Worm (Caenorhabditis elegans) whole organism, mixed stage, embryonic: ENCODE measurements around the gene B0524.6.
"Not testable (repeated sequence)": the region's sequence is repeated elsewhere in the genome, so short reads cannot be mapped to it uniquely, and the experiment has no call there.

Experiments
- blmp-1 ChIP-seq: fragments of 150-350 bp; optimal IDR thresholded peaks from 2 replicates; lab custom pipeline; 2014; ENCODE audit warnings: missing biosample characterization, missing genetic modification characterization
- lin-13 ChIP-seq: fragments of 150-350 bp; optimal IDR thresholded peaks from 2 replicates; lab custom pipeline; 2014; ENCODE audit warnings: missing biosample characterization, missing genetic modification characterization
- mab-5 ChIP-seq: fragments of 150-350 bp; optimal IDR thresholded peaks from 2 replicates; lab custom pipeline; 2014; ENCODE audit warnings: missing biosample characterization, missing genetic modification characterization
- mls-2 ChIP-seq: sonication (generic microtip); optimal IDR thresholded peaks from 2 replicates; lab custom pipeline; 2016; ENCODE audit warnings: mild to moderate bottlenecking, missing genetic modification characterization, moderate library complexity, missing compliant biosample characterization
- nhr-28 ChIP-seq: fragments of 150-350 bp; optimal IDR thresholded peaks from 2 replicates; lab custom pipeline; 2014; ENCODE audit warnings: missing biosample characterization, missing genetic modification characterization
- pha-4 ChIP-seq: fragments of 150-350 bp; optimal IDR thresholded peaks from 2 replicates; lab custom pipeline; 2018; ENCODE audit warnings: missing biosample characterization, missing genetic modification reagents, missing genetic modification characterization
- snpc-4 ChIP-seq: fragments of 150-350 bp; optimal IDR thresholded peaks from 2 replicates; lab custom pipeline; 2014; ENCODE audit warnings: missing biosample characterization, missing genetic modification characterization
- unc-120 ChIP-seq: sonication (generic microtip); optimal IDR thresholded peaks from 2 replicates; lab custom pipeline; 2017; ENCODE audit warnings: missing genetic modification characterization, missing compliant biosample characterization; ENCODE audit not compliant: poor library complexity, severe bottlenecking

DNA sequence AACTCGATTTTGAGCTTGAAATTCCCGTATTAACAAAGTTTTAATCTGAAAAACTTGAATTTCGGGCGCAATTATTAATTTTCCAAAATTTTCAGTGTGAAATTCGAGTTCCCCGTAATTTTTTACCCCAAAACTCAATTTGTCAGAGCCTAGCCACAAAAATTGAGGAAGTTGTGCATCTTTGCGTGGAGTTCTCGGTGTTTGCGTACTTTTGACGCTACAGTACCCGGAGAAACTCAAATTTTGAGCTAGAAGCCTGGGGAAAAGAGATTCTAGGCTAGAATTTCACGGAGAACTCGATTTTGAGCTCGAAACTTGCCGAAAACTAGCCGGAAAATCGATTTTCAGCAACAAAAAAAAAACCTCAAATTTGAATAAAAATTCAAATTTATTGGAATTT, 5.0 kb downstream of the B0524.6 start:
- TF ChIP-seq pha-4 (tag; lab: Kevin White, UChicago); blmp-1 (tag; lab: Kevin White, UChicago); unc-120 (tag; lab: Kevin White, UChicago); mab-5; nhr-28 (tag; lab: Kevin White, UChicago); snpc-4 (tag; lab: Kevin White, UChicago); lin-13 (tag; lab: Kevin White, UChicago); mls-2: not testable (repeated sequence)
